Worm (Caenorhabditis elegans) whole organism, midembryonic: ENCODE results near the gene srt-44.

Source experiments
- T22C8.4 ChIP-seq: fragments of 200-800 bp; sonication (Bioruptor generic); IDR thresholded peaks from 2 replicates; pipeline ENCODE4 v1.3.6; 2022; ENCODE audit warnings: missing genetic modification characterization, missing compliant biosample characterization
- cog-1 ChIP-seq: sonication (generic microtip); optimal IDR thresholded peaks from 2 replicates; lab custom pipeline; 2016; ENCODE audit warnings: missing genetic modification characterization, missing compliant biosample characterization
- flt-1 ChIP-seq: fragments of 200-800 bp; sonication (Bioruptor generic); IDR thresholded peaks from 2 replicates; pipeline ENCODE4 v1.3.6; 2022; ENCODE audit warnings: missing genetic modification characterization, missing compliant biosample characterization
- klf-2 ChIP-seq: fragments of 200-800 bp; sonication (Bioruptor generic); conservative IDR thresholded peaks from 2 replicates; pipeline ENCODE4 v1.3.6; 2022; ENCODE audit warnings: missing genetic modification reagents, missing genetic modification characterization, missing compliant biosample characterization
- ref-1 ChIP-seq: fragments of 200-800 bp; sonication (Bioruptor generic); conservative IDR thresholded peaks from 2 replicates; pipeline ENCODE4 v1.3.6; 2022; ENCODE audit warnings: missing genetic modification reagents, missing genetic modification characterization, missing compliant biosample characterization
- tab-1 ChIP-seq: fragments of 200-800 bp; sonication (Bioruptor generic); IDR thresholded peaks from 2 replicates; pipeline ENCODE4 v1.3.6; 2022; ENCODE audit warnings: missing genetic modification characterization, missing compliant biosample characterization
- ztf-23 ChIP-seq: fragments of 200-800 bp; sonication (Bioruptor generic); IDR thresholded peaks from 2 replicates; pipeline ENCODE4 v1.3.6; 2022; ENCODE audit warnings: missing genetic modification reagents, missing genetic modification characterization, missing compliant biosample characterization
- ztf-29 ChIP-seq: fragments of 200-800 bp; sonication (Bioruptor generic); IDR thresholded peaks from 2 replicates; pipeline ENCODE4 v1.3.6; 2022; ENCODE audit warnings: missing genetic modification reagents, missing genetic modification characterization, missing compliant biosample characterization

- TF ChIP-seq cog-1: no peak
- no peak for TF ChIP-seq flt-1 (GFP tag; lab: Robert Waterston, UW)
- TF ChIP-seq ztf-29 (GFP tag; lab: Robert Waterston, UW): no peak
- no peak for TF ChIP-seq klf-2 (GFP tag; lab: Robert Waterston, UW)
- TF ChIP-seq ztf-23 (GFP tag; lab: Robert Waterston, UW): no peak
- TF ChIP-seq T22C8.4 (GFP tag; lab: Robert Waterston, UW): no peak
- TF ChIP-seq tab-1: no peak
- TF ChIP-seq ref-1 (GFP tag; lab: Robert Waterston, UW): no peak
Observed at ce11 chrIV:15147104-15147503, 43.7 kb downstream of the srt-44 start, which contains the start of gene str-78.
